Worm (Caenorhabditis elegans): ENCODE results near the gene ooc-3.

- TF ChIP-seq egl-27 (tag; optimal IDR thresholded peaks at IDR 0.05) (no peak), aly-2 (tag; optimal IDR thresholded peaks at IDR 0.05) (no peak), pqm-1 (tag; optimal IDR thresholded peaks at IDR 0.05) (no peak), ceh-82 (tag; optimal IDR thresholded peaks at IDR 0.05) (no peak), ceh-16 (tag; optimal IDR thresholded peaks at IDR 0.05) (no peak)
Observed at ce11 chrII:11443862-11444261, 51.3 kb downstream of the ooc-3 start, which contains the start of gene adbp-1.
